Worm (Caenorhabditis elegans) whole organism, L1 larva: ENCODE measurements around the gene M02F4.1.

Experiments used
- ces-1 ChIP-seq: fragments of 150-350 bp; optimal IDR thresholded peaks from 2 replicates; lab custom pipeline; 2014; ENCODE audit warnings: missing biosample characterization, missing genetic modification reagents, missing genetic modification characterization
- lsy-2 ChIP-seq, 2 experiments: fragments of 150-350 bp; optimal IDR thresholded peaks; 2 replicates each; lab custom pipeline; 2014; ENCODE audit warnings: missing biosample characterization in 2 of 2, missing genetic modification characterization in 2 of 2
- nhr-237 ChIP-seq: fragments of 150-350 bp; optimal IDR thresholded peaks from 2 replicates; lab custom pipeline; 2014; ENCODE audit warnings: missing biosample characterization, missing genetic modification characterization

ce11 chrX:3029030-3029429 lies at the start of gene M02F4.1:
- TF ChIP-seq lsy-2 (tag; optimal IDR thresholded peaks at IDR 0.05; lab: Kevin White, UChicago) (no peak), ces-1 (no peak), nhr-237 (no peak)
